Fruit fly (Drosophila melanogaster) whole organism, prepupa: Measurements from ENCODE around the gene Hsc70-3.

Source experiments
- Blimp-1 ChIP-seq: fragments of 200-800 bp; sonication (Bioruptor generic); optimal IDR thresholded peaks from 3 replicates; lab custom pipeline; 2017; ENCODE audit warnings: missing biosample characterization, missing genetic modification characterization, mild to moderate bottlenecking, moderate library complexity, missing genetic modification reagents
- CG10669 ChIP-seq: fragments of 200-800 bp; sonication (Bioruptor generic); optimal IDR thresholded peaks from 3 replicates; lab custom pipeline; 2018; ENCODE audit warnings: missing biosample characterization, mild to moderate bottlenecking, missing genetic modification characterization, moderate library complexity
- CG11294 ChIP-seq: fragments of 200-800 bp; sonication (Bioruptor generic); IDR thresholded peaks from 2 replicates; pipeline ENCODE4 v1.3.6; 2022; ENCODE audit warnings: missing biosample characterization, missing genetic modification characterization
- CG11762 ChIP-seq: fragments of 200-800 bp; sonication (Bioruptor generic); optimal IDR thresholded peaks from 3 replicates; lab custom pipeline; 2016; ENCODE audit warnings: missing biosample characterization, missing genetic modification characterization; ENCODE audit not compliant: insufficient read depth
- CG15336 ChIP-seq: fragments of 200-800 bp; sonication (Bioruptor generic); IDR thresholded peaks from 2 replicates; pipeline ENCODE4 v1.3.6; 2022; ENCODE audit warnings: missing biosample characterization, missing genetic modification characterization
- CG1621 ChIP-seq: fragments of 200-800 bp; sonication (Bioruptor generic); optimal IDR thresholded peaks from 3 replicates; lab custom pipeline; 2018; ENCODE audit warnings: missing biosample characterization, mild to moderate bottlenecking, missing genetic modification characterization
- CG16779 ChIP-seq: fragments of 200-800 bp; sonication (Bioruptor generic); optimal IDR thresholded peaks from 3 replicates; lab custom pipeline; 2017; ENCODE audit warnings: missing biosample characterization, mild to moderate bottlenecking, missing genetic modification characterization
- CG3032 ChIP-seq: fragments of 200-800 bp; optimal IDR thresholded peaks from 2 replicates; lab custom pipeline; 2019; ENCODE audit warnings: missing biosample characterization, mild to moderate bottlenecking, missing genetic modification characterization, moderate library complexity
- CG31627 ChIP-seq: fragments of 200-800 bp; sonication (Bioruptor generic); optimal IDR thresholded peaks from 3 replicates; lab custom pipeline; 2016; ENCODE audit warnings: missing biosample characterization, missing genetic modification characterization
- CG32006 ChIP-seq: fragments of 200-800 bp; sonication (Bioruptor generic); optimal IDR thresholded peaks from 3 replicates; lab custom pipeline; 2017; ENCODE audit warnings: missing biosample characterization, mild to moderate bottlenecking, missing genetic modification characterization
- CG34406 ChIP-seq: fragments of 200-800 bp; sonication (Bioruptor generic); optimal IDR thresholded peaks from 3 replicates; lab custom pipeline; 2016; ENCODE audit warnings: missing biosample characterization, missing genetic modification characterization
- CG4318 ChIP-seq: fragments of 200-800 bp; sonication (Bioruptor generic); optimal IDR thresholded peaks from 3 replicates; lab custom pipeline; 2017; ENCODE audit warnings: missing biosample characterization, mild to moderate bottlenecking, missing genetic modification characterization
- CG6163 ChIP-seq: fragments of 200-800 bp; sonication (Bioruptor generic); IDR thresholded peaks from 3 replicates; pipeline ENCODE4 v1.3.6; 2022; ENCODE audit warnings: missing biosample characterization, missing genetic modification characterization
- CG6276 ChIP-seq: fragments of 200-800 bp; sonication (Bioruptor generic); optimal IDR thresholded peaks from 2 replicates; lab custom pipeline; 2017; ENCODE audit warnings: missing biosample characterization, mild to moderate bottlenecking, missing genetic modification characterization
- CG6792 ChIP-seq: fragments of 200-800 bp; sonication (Bioruptor generic); optimal IDR thresholded peaks from 3 replicates; lab custom pipeline; 2016; ENCODE audit warnings: missing biosample characterization, missing genetic modification characterization
- CG7368 ChIP-seq: fragments of 200-800 bp; sonication (Bioruptor generic); optimal IDR thresholded peaks from 3 replicates; lab custom pipeline; 2016; ENCODE audit warnings: missing biosample characterization, missing genetic modification characterization
- CG8119 ChIP-seq: fragments of 200-800 bp; sonication (Bioruptor generic); IDR thresholded peaks from 3 replicates; pipeline ENCODE4 v1.3.6; 2022; ENCODE audit warnings: missing biosample characterization, missing genetic modification characterization
- CG8632 ChIP-seq: fragments of 200-800 bp; sonication (Bioruptor generic); optimal IDR thresholded peaks from 3 replicates; lab custom pipeline; 2016; ENCODE audit warnings: missing biosample characterization, missing genetic modification characterization
- CG9139 ChIP-seq: fragments of 200-800 bp; sonication (Bioruptor generic); optimal IDR thresholded peaks from 3 replicates; lab custom pipeline; 2017; ENCODE audit warnings: missing biosample characterization, mild to moderate bottlenecking, missing genetic modification characterization
- Eip78C ChIP-seq: fragments of 200-800 bp; sonication (Bioruptor generic); peaks from one replicate; lab custom pipeline; 2016; ENCODE audit warnings: missing biosample characterization, missing genetic modification characterization
- Ets21C ChIP-seq: fragments of 200-800 bp; sonication (Bioruptor generic); optimal IDR thresholded peaks from 3 replicates; lab custom pipeline; 2016; ENCODE audit warnings: missing biosample characterization, missing genetic modification characterization
- Hr38 ChIP-seq: sonication (Bioruptor generic); optimal IDR thresholded peaks from 2 replicates; lab custom pipeline; 2016; ENCODE audit warnings: missing biosample characterization, missing genetic modification characterization
- Hr4 ChIP-seq: fragments of 200-800 bp; sonication (Bioruptor generic); optimal IDR thresholded peaks from 3 replicates; lab custom pipeline; 2016; ENCODE audit warnings: missing biosample characterization, missing genetic modification characterization
- Lpt ChIP-seq: fragments of 200-800 bp; sonication (Bioruptor generic); optimal IDR thresholded peaks from 3 replicates; lab custom pipeline; 2016; ENCODE audit warnings: missing biosample characterization, missing genetic modification characterization
- OdsH ChIP-seq: fragments of 200-800 bp; sonication (Bioruptor generic); optimal IDR thresholded peaks from 3 replicates; lab custom pipeline; 2016; ENCODE audit warnings: missing biosample characterization, missing genetic modification characterization
- Smox ChIP-seq: fragments of 200-800 bp; sonication (Bioruptor generic); optimal IDR thresholded peaks from 3 replicates; lab custom pipeline; 2016; ENCODE audit warnings: missing biosample characterization, missing genetic modification characterization
- Sox102F ChIP-seq: fragments of 200-800 bp; sonication (Bioruptor generic); optimal IDR thresholded peaks from 2 replicates; lab custom pipeline; 2016; ENCODE audit warnings: missing biosample characterization, mild to moderate bottlenecking, missing genetic modification characterization
- Sox14 ChIP-seq: fragments of 200-800 bp; sonication (Bioruptor generic); optimal IDR thresholded peaks from 3 replicates; lab custom pipeline; 2016; ENCODE audit warnings: missing biosample characterization, missing genetic modification characterization
- achi ChIP-seq: fragments of 200-800 bp; sonication (Bioruptor generic); optimal IDR thresholded peaks from 3 replicates; lab custom pipeline; 2016; ENCODE audit warnings: missing biosample characterization, missing genetic modification characterization
- fd59A ChIP-seq: fragments of 200-800 bp; sonication (Bioruptor generic); optimal IDR thresholded peaks from 2 replicates; lab custom pipeline; 2017; ENCODE audit warnings: missing biosample characterization, mild to moderate bottlenecking, missing genetic modification characterization, missing genetic modification reagents
- fd85E ChIP-seq: fragments of 200-800 bp; sonication (Bioruptor generic); optimal IDR thresholded peaks from 3 replicates; lab custom pipeline; 2016; ENCODE audit warnings: missing biosample characterization, missing genetic modification characterization
- fkh ChIP-seq: fragments of 200-800 bp; sonication (Bioruptor generic); optimal IDR thresholded peaks from 3 replicates; lab custom pipeline; 2017; ENCODE audit warnings: missing biosample characterization, mild to moderate bottlenecking, missing genetic modification characterization, moderate library complexity
- lz ChIP-seq: fragments of 200-800 bp; sonication (Bioruptor generic); optimal IDR thresholded peaks from 3 replicates; lab custom pipeline; 2016; ENCODE audit warnings: missing biosample characterization, missing genetic modification characterization
- pdm3 ChIP-seq: fragments of 200-800 bp; sonication (Bioruptor generic); optimal IDR thresholded peaks from 3 replicates; lab custom pipeline; 2016; ENCODE audit warnings: missing biosample characterization, missing genetic modification characterization
- spab ChIP-seq: fragments of 200-800 bp; sonication (Bioruptor generic); optimal IDR thresholded peaks from 2 replicates; lab custom pipeline; 2017; ENCODE audit warnings: missing biosample characterization, mild to moderate bottlenecking, missing genetic modification characterization, missing genetic modification reagents
- ss ChIP-seq, 2 experiments: fragments of 200-800 bp; sonication (Bioruptor generic); optimal IDR thresholded peaks; 2 replicates in 1 of 2; 3 replicates in 1 of 2; lab custom pipeline; 2017 to 2018; ENCODE audit warnings: mild to moderate bottlenecking in 2 of 2, missing biosample characterization in 2 of 2, missing genetic modification characterization in 2 of 2, moderate library complexity in 1 of 2
- svp ChIP-seq: fragments of 200-800 bp; sonication (Bioruptor generic); peaks from one replicate; lab custom pipeline; 2016; ENCODE audit warnings: missing biosample characterization, missing genetic modification characterization

Hsc70-3 gene

dm6 chrX:11852310-11852709 lies 45.4 kb upstream of the Hsc70-3 start, which contains the start of gene p24-1 (continued):
- TF ChIP-seq achi (peak; percentile 96), CG11762 (GFP tag; lab: Kevin White, UChicago) (no peak), CG6792 (no peak), fd59A (no peak), Smox (GFP tag; lab: Kevin White, UChicago) (no peak), CG8632 (GFP tag; lab: Kevin White, UChicago) (no peak), CG16779 (tag; lab: Kevin White, UChicago) (no peak), CG9139 (GFP tag; lab: Kevin White, UChicago) (no peak), CG1621 (tag; lab: Kevin White, UChicago) (peak; percentile 98), CG8119 (GFP tag; lab: Robert Waterston, UW) (no peak), CG31627 (GFP tag; lab: Kevin White, UChicago) (peak; percentile 50), Lpt (GFP tag; lab: Kevin White, UChicago) (no peak), ss (GFP tag; optimal IDR thresholded peaks at IDR 0.05; lab: Kevin White, UChicago) (no peak), Hr38 (GFP tag; lab: Kevin White, UChicago) (no peak), CG10669 (GFP tag; lab: Kevin White, UChicago) (no peak), svp (GFP tag; lab: Kevin White, UChicago) (peak; percentile 72), spab (GFP tag; lab: Kevin White, UChicago) (no peak), Ets21C (GFP tag; lab: Kevin White, UChicago) (peak; percentile 1), CG11294 (GFP tag; lab: Robert Waterston, UW) (no peak), lz (GFP tag; lab: Kevin White, UChicago) (peak; percentile 49), Sox14 (GFP tag; lab: Kevin White, UChicago) (peak; percentile 16), CG7368 (GFP tag; lab: Kevin White, UChicago) (no peak)

- no peak for TF ChIP-seq OdsH (GFP tag; lab: Kevin White, UChicago)
These were observed 42.4 kb upstream of the Hsc70-3 start for dm6 chrX:11849267-11849666.

- TF ChIP-seq CG34406 (GFP tag; lab: Kevin White, UChicago) = peak; percentile 7
- TF ChIP-seq lz (GFP tag; lab: Kevin White, UChicago) = no peak
- TF ChIP-seq svp (GFP tag; lab: Kevin White, UChicago) = peak; percentile 10
- TF ChIP-seq Sox102F = no peak
- TF ChIP-seq Blimp-1 (GFP tag; lab: Kevin White, UChicago) = peak; percentile 6
- peak; percentile 47 for TF ChIP-seq Eip78C (GFP tag; lab: Kevin White, UChicago)
- peak; percentile 26 for TF ChIP-seq fkh (GFP tag; lab: Kevin White, UChicago)
These were observed 41.8 kb upstream of the Hsc70-3 start for dm6 chrX:11848507-11849264.

- TF ChIP-seq fd85E (GFP tag; lab: Kevin White, UChicago) (no peak), CG32006 (GFP tag; lab: Kevin White, UChicago) (no peak), CG3032 (no peak), CG16779 (tag; lab: Kevin White, UChicago) (no peak), Eip78C (GFP tag; lab: Kevin White, UChicago) (peak; percentile 68), Sox102F (no peak), CG6276 (GFP tag; lab: Kevin White, UChicago) (no peak), CG1621 (tag; lab: Kevin White, UChicago) (no peak), achi (no peak), Smox (GFP tag; lab: Kevin White, UChicago) (no peak), CG10669 (GFP tag; lab: Kevin White, UChicago) (no peak), Hr4 (GFP tag; lab: Kevin White, UChicago) (peak; percentile 4), CG6163 (0 out of 3 replicates have a peak, but pooled peaks have one; percentile 24), CG4318 (GFP tag; lab: Kevin White, UChicago) (no peak), pdm3 (no peak), OdsH (GFP tag; lab: Kevin White, UChicago) (peak; percentile 1), ss (GFP tag; optimal IDR thresholded peaks at IDR 0.05; lab: Kevin White, UChicago) (no peak), CG15336 (peak; percentile 36)
These were observed 39.3 kb upstream of the Hsc70-3 start, which contains the start of gene CG15740 for dm6 chrX:11846049-11846718. TSS of gene CG15740 (minus strand) at chrX:11846099.
